Worm (Caenorhabditis elegans): Measurements from ENCODE around the gene F07F6.8.

The F07F6.8 gene

DNA sequence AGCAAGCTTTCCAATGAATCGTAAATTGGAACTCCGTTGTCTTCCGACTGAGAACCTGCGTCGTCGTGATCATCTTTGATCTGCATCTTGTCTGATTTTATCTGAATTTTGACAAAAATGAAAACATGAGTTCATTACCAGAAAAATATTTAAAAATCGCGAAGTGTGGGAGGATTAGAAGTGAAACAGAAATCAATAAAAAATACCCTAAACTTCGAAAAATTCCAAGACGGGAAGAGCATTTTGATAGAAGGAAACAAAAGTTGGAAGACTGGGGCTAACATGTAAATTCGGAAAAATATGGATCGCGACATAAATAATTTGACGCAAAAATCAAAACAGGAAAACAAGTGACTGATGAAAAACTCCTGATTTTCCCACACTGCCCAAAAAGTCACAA lies at the start of gene F07F6.8:
TSS of gene F07F6.8 (minus strand) at position 101 of the 400 bp plus-strand sequence.
- no peak for TF ChIP-seq him-1 (tag; optimal IDR thresholded peaks at IDR 0.05)
- TF ChIP-seq dao-5 (tag; optimal IDR thresholded peaks at IDR 0.05), result no peak
- no peak for TF ChIP-seq W03F9.2 (tag; optimal IDR thresholded peaks at IDR 0.05)

DNA sequence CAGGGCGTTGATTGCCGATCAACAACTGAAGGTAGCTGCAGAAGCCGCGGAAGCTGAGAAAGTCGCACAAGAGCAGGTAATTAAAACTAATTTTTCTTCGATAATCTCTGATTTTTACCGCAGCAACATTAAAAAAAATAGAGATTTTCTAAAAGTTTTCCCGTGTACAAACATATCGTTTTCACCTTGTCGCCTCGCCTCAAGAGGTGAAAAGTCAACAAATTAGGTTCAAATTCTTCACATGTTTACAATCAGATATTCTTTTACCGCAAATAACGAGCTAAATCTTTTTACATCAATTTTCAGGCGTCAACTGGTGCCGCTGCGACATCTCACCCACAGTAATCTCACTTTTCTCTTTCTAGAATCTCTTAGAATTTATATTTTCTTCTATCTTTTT lies 49.4 kb upstream of the F07F6.8 start, which contains the start of gene ilcr-2:
TSS of gene ilcr-2 (plus strand) at position 301 of the 400 bp plus-strand sequence.
- TF ChIP-seq W03F9.2 (tag; optimal IDR thresholded peaks at IDR 0.05) (no peak), dao-5 (tag; optimal IDR thresholded peaks at IDR 0.05) (no peak), him-1 (tag; optimal IDR thresholded peaks at IDR 0.05) (no peak)

DNA sequence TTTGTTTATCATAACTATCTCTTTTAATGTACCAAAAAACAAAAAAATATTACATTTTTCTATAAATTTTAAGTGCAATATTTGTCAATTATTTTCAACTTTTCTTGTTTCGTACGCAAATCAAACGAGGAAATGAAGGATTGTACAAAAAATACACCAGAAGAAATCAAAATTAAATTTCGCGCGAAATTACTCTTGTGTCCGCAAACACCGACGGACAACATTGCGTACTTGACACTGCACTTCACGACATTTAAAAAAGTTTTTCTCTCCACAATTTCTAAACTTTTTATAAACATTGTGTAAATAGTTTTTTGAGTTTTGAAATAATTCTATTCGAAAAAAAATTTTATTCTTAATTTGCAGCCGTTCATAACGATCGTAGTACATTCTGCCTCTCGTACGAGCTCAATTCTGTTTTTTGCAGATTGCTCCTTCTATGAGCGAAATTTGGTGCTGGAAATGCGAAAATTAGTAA lies 48.5 kb upstream of the F07F6.8 start, which contains the start of gene mrps-16:
TSS of gene mrps-16 (plus strand) at position 428 of the 478 bp plus-strand sequence.
- TF ChIP-seq W03F9.2 (tag; optimal IDR thresholded peaks at IDR 0.05) (peak; percentile 58), him-1 (tag; optimal IDR thresholded peaks at IDR 0.05) (no peak)

DNA sequence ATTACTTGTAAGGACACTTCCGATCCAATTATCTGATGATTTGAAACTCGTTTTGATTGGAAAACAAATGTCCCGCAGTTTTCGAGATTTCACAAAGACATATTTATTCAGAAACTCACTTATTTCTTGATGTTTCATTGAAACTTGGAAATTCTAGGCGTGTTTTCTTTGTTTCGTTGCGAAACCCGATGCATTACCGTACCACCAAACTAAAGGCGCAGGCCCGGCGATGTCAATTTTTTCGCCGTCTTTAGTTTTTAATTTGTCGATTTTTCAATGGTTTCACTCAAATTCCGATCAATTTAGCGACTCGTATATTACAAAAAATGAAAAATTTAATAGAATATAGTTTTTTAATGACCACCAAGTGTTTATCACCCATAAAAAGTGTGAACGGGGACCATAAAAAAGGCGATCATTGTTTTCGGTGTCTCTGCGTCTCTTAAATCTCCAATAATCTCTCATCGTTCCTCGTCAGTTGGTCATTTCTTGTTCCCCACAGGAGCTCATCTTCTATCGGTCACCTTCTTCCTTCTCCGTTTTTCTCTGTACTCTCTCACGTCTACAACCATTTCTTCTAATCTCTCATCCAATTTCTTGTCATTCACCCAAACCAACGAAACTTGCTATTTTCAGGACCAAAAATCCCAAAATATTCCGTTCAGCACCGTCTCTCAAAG lies 40.3 kb upstream of the F07F6.8 start, which contains the start of gene clr-1:
TSS of gene clr-1 (plus strand) at position 630 of the 680 bp plus-strand sequence.
- no peak for TF ChIP-seq W03F9.2 (tag; optimal IDR thresholded peaks at IDR 0.05)
- TF ChIP-seq dao-5 (tag; optimal IDR thresholded peaks at IDR 0.05), result no peak
- no peak for TF ChIP-seq him-1 (tag; optimal IDR thresholded peaks at IDR 0.05)

DNA sequence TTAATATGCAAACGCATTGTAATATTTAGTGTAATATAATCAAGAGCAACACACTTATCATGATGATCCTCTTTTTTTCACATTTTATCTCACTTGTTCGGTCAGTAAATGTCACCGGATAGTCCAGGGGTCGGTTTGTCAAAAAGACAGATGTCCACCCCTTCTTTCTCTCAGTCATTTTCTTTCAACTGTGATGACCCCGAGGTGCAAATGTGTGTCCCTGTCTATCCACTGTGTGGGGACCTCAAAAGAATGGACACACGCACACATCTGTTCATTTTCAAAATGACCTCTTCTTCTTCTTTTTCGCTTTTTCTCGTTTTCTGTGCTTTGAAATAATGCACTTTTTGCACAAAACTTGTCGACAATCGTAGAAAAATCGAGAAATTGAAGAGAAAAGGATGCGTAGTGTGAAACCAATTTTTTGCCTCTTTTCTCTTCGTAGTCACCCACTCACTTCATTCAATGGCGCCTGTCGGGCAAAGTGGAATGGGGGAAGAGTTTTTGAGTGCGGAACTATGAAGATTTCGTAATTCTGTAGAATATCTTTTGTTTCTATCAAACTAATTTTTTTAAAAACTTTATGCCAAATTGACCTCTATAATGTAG lies 38.3 kb upstream of the F07F6.8 start:
- no peak for TF ChIP-seq him-1 (tag; optimal IDR thresholded peaks at IDR 0.05)
- TF ChIP-seq dao-5 (tag; optimal IDR thresholded peaks at IDR 0.05), result no peak
- TF ChIP-seq W03F9.2 (tag; optimal IDR thresholded peaks at IDR 0.05), result no peak

DNA sequence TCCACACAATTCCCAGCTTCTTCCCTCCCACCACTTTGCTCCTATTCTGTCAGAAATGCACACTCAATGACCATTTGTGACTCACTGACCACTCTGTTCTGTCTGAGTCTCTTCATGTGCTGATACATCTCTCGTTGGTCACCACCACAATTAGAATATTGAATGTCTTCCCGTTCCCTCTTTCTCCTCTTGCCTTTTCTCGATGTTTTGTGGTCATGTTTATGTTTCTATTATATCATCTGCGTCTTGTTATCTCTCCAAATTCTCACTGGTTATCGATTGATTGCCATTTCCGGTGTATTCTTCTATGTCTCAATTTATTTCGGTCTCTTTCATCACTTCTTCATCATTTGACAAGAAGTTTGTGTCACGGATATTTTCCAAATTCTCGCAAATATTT lies 35.4 kb upstream of the F07F6.8 start:
- TF ChIP-seq W03F9.2 (tag; optimal IDR thresholded peaks at IDR 0.05) (no peak), dao-5 (tag; optimal IDR thresholded peaks at IDR 0.05) (no peak), him-1 (tag; optimal IDR thresholded peaks at IDR 0.05) (no peak)

DNA sequence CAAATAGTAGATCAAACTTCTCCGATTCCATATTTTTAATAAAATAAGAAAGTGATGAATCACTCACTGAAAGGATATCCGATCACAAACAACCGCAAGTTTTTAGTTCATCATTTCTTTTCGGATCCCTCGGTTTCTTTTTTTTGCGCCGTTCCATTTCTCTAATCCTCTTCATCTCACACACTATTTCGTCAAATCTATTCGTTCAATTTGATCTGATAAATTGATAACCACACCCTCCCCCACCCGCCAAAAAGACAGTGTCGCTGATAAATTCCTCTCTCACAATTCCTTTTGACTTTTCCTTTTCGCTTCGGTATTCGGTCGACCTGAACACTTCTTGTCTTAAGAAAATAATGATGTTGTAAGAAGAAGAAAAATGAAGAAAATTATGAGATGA lies 34.0 kb upstream of the F07F6.8 start:
- no peak for TF ChIP-seq W03F9.2 (tag; optimal IDR thresholded peaks at IDR 0.05)
- TF ChIP-seq dao-5 (tag; optimal IDR thresholded peaks at IDR 0.05), result no peak
- no peak for TF ChIP-seq him-1 (tag; optimal IDR thresholded peaks at IDR 0.05)

DNA sequence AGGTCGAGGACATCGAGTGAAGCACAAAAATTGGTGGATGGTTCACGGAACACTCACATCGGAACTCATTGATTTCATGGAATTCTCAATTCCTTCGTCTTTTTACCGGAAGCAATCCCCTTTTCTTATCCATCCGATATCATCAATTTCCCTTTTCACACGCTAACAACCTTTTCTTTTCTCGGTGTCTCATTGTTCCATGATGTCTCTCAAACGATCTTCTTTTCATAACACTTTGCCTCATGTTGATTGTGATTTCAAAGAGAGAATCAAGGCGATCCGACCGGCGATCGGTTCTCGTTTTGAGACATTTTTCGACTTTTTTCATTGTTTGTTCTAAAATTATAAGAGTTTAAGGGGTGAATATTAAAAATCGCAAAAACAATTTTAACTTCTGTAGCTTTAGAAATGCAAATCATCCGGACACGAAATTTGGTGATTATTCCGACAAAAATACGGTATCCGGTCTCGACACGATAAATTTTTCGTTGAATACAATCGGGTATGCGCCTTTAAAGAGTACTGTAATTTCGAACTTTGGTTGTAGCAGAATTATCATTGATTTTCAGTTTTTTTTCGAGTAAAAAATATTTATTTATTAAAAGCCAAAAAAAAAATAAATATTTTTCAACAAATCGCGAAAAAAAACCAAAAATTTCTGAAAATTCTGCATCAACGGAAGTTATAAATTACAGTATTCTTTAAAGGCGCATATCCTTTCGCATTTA lies 33.3 kb upstream of the F07F6.8 start:
- no peak for TF ChIP-seq dao-5 (tag; optimal IDR thresholded peaks at IDR 0.05)

DNA sequence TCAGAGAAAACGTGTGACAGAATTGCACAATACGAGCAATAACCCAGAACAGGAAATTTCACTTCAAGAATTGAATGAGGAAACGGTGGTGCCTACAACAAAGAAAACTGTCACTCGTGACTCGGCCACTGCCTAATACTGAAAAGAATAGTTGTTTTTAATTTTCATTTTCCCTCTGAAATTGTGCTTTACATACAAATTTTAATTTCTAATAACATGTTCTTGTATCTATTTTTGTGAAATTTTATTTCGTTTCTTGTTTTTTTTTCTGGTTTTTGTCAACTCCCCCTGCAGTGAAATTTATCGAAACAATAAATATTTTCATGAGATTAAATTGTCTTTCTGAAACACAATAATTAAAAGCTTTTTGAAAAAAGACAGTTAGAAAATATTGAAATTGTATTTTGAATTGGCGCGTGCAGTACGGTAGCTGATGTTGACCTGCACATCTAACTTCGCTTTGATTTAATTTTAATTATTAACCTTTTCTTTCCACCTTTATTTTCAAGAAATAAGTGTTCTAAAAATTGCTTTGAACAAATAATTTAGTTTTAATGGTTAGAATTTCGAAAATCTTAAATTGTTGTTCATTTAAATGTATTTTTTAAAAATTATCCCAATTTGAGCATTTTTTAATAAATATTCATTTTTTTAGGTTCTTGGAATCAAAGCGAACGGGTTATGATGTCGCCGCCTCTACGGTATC lies 30.3 kb upstream of the F07F6.8 start, which contains the start of gene daz-1:
TSS of gene daz-1 (plus strand) at position 656 of the 706 bp plus-strand sequence.
- TF ChIP-seq dao-5 (tag; optimal IDR thresholded peaks at IDR 0.05), result no peak
- no peak for TF ChIP-seq him-1 (tag; optimal IDR thresholded peaks at IDR 0.05)
- no peak for TF ChIP-seq W03F9.2 (tag; optimal IDR thresholded peaks at IDR 0.05)

DNA sequence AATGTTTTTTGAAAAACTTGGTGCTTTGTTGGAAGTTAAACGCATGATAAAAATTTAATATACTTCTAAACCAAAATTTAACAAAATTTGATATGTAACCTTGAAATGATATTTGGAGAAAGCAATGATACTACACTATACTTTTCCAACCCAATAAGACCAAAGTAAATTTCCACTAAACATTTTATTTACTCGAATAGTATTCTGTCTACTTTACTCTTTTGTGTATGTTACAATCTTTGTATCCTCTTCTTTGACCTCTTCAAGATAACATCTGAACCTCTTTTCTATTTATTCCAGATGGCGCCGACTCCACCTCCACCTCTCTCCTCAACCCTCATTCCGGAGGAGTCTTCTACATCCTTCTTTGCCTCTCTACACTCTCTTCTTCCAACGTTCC lies 28.0 kb upstream of the F07F6.8 start, which contains the start of gene dhs-5:
TSS of gene dhs-5 (plus strand) at position 301 of the 400 bp plus-strand sequence.
- TF ChIP-seq dao-5 (tag; optimal IDR thresholded peaks at IDR 0.05) (no peak), him-1 (tag; optimal IDR thresholded peaks at IDR 0.05) (no peak), W03F9.2 (tag; optimal IDR thresholded peaks at IDR 0.05) (no peak)

DNA sequence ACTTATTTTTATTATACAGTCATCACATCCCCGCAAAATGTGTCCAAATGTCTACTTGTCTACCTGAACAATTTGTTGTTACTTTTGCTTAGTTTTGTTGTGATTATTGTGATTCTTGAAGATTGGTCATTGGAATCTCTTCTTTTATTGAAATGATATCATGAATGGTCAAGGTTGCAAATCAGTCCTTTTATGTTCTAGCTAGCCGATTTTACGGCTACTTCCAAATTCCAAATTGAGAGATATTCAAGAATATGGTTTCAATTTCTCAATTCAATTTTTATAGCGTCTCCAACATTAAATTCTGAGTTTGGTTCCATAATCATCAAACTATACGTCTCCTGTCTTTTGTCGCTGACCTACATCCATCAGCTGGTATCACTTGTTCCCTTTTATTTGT lies 25.7 kb upstream of the F07F6.8 start:
- TF ChIP-seq dao-5 (tag; optimal IDR thresholded peaks at IDR 0.05), result no peak
- no peak for TF ChIP-seq him-1 (tag; optimal IDR thresholded peaks at IDR 0.05)
- no peak for TF ChIP-seq W03F9.2 (tag; optimal IDR thresholded peaks at IDR 0.05)

DNA sequence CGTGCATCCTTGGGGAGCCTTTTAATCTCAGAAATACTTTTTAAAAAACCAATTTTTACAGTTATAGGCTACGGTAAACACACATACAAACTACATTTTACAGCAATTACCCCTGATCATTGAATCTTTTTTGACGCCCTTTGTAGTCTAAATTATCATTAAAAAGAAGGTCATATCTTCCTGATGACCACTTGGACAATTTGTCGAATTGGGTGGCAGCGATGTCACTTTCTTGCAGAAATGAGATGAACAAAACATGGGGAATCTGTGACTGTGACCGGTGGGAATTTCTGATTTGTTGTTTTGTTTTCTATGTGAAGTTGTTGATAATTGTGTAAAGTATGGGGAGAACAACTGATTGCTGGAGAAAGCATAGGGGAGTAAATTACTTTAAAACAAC lies 24.1 kb upstream of the F07F6.8 start:
- TF ChIP-seq him-1 (tag; optimal IDR thresholded peaks at IDR 0.05) (no peak), dao-5 (tag; optimal IDR thresholded peaks at IDR 0.05) (no peak), W03F9.2 (tag; optimal IDR thresholded peaks at IDR 0.05) (no peak)

DNA sequence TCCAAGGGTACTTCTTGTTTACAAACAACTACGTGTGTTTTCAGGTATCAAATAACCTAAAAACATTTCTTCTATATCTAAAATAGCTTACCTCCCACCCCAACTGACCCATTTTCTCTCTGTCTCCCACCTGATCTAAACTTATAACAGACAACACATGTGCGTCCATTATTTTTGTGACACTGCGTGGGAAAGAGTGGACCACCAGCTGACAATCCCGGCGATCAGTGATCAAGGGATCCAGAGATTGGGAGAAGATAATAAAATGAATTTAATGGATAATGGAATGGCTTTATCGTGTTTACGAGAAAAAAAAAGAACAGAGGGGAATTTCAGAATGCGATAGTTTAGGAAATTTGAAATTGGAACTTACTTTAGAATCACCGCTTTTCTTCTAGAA lies 23.7 kb upstream of the F07F6.8 start:
- TF ChIP-seq him-1 (tag; optimal IDR thresholded peaks at IDR 0.05), result no peak
- TF ChIP-seq dao-5 (tag; optimal IDR thresholded peaks at IDR 0.05), result no peak
- TF ChIP-seq W03F9.2 (tag; optimal IDR thresholded peaks at IDR 0.05), result no peak

All from whole organism, L4/young adult.